Worm (Caenorhabditis elegans) whole organism, midembryonic: ENCODE results near the gene srh-251.

Experiments
- T22C8.4 ChIP-seq: fragments of 200-800 bp; sonication (Bioruptor generic); IDR thresholded peaks from 2 replicates; pipeline ENCODE4 v1.3.6; 2022; ENCODE audit warnings: missing genetic modification characterization, missing compliant biosample characterization
- cog-1 ChIP-seq: sonication (generic microtip); optimal IDR thresholded peaks from 2 replicates; lab custom pipeline; 2016; ENCODE audit warnings: missing genetic modification characterization, missing compliant biosample characterization
- flt-1 ChIP-seq: fragments of 200-800 bp; sonication (Bioruptor generic); IDR thresholded peaks from 2 replicates; pipeline ENCODE4 v1.3.6; 2022; ENCODE audit warnings: missing genetic modification characterization, missing compliant biosample characterization
- klf-2 ChIP-seq: fragments of 200-800 bp; sonication (Bioruptor generic); conservative IDR thresholded peaks from 2 replicates; pipeline ENCODE4 v1.3.6; 2022; ENCODE audit warnings: missing genetic modification reagents, missing genetic modification characterization, missing compliant biosample characterization
- med-1 ChIP-seq: sonication (generic microtip); optimal IDR thresholded peaks from 2 replicates; lab custom pipeline; 2017; ENCODE audit warnings: missing genetic modification characterization, mild to moderate bottlenecking, missing compliant biosample characterization, antibody characterized with exemption, missing genetic modification reagents; ENCODE audit not compliant: insufficient read depth
- ref-1 ChIP-seq: fragments of 200-800 bp; sonication (Bioruptor generic); conservative IDR thresholded peaks from 2 replicates; pipeline ENCODE4 v1.3.6; 2022; ENCODE audit warnings: missing genetic modification reagents, missing genetic modification characterization, missing compliant biosample characterization
- tab-1 ChIP-seq: fragments of 200-800 bp; sonication (Bioruptor generic); IDR thresholded peaks from 2 replicates; pipeline ENCODE4 v1.3.6; 2022; ENCODE audit warnings: missing genetic modification characterization, missing compliant biosample characterization
- ztf-23 ChIP-seq: fragments of 200-800 bp; sonication (Bioruptor generic); IDR thresholded peaks from 2 replicates; pipeline ENCODE4 v1.3.6; 2022; ENCODE audit warnings: missing genetic modification reagents, missing genetic modification characterization, missing compliant biosample characterization
- ztf-29 ChIP-seq: fragments of 200-800 bp; sonication (Bioruptor generic); IDR thresholded peaks from 2 replicates; pipeline ENCODE4 v1.3.6; 2022; ENCODE audit warnings: missing genetic modification reagents, missing genetic modification characterization, missing compliant biosample characterization

The srh-251 gene

DNA sequence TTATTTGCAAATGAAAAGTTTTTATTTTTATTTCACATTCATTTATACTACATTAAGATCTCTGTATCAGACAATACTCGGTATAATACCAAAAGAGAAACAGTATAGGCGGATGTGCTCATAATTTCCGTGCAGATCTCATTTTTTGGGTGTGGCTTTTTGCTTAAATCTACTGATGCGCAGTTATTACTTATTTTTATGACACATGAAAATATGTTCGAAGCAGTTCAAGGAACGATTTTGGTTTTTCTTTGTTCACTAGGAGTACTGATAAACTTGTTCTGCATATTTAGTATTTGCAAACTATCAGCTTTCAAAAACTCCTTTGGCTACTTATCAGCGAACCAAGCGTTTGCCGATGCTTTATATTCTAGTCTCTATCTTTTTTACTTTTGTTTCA, 27.3 kb downstream of the srh-251 start, which contains the start of gene srx-58:
Gene srx-58, plus strand, starts transcription at position 301 of the 400 bp plus-strand sequence.
- TF ChIP-seq klf-2 (GFP tag; lab: Robert Waterston, UW) = no peak
- no peak for TF ChIP-seq ref-1 (GFP tag; lab: Robert Waterston, UW)
- TF ChIP-seq flt-1 (GFP tag; lab: Robert Waterston, UW) = no peak
- no peak for TF ChIP-seq tab-1 (GFP tag; lab: Robert Waterston, UW)
- no peak for TF ChIP-seq ztf-29
- TF ChIP-seq med-1 (GFP tag; lab: Kevin White, UChicago) = no peak
- TF ChIP-seq cog-1 (tag; lab: Kevin White, UChicago) = no peak
- no peak for TF ChIP-seq T22C8.4
- no peak for TF ChIP-seq ztf-23 (GFP tag; lab: Robert Waterston, UW)

DNA sequence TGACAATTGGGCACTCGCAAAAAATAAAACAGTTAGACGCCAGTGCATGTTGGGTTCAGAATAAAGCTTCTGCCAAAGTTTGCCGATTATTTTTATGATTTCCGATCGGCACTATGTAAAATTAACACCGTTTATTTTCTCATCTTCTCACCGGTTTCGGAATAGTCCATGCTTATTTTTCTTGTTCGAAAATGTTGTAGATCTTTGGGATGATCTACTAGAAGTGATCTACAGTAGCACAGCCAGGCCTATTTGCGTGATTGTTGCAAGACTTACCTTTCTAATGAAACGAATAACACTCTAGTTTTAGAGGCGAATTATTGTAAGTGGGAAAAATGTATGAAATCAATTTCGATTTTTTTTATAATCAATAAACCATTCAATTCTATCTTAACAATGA, 29.1 kb downstream of the srh-251 start, which contains the start of gene clec-231:
Gene clec-231, minus strand, starts transcription at position 101 of the 400 bp plus-strand sequence.
- TF ChIP-seq flt-1 (GFP tag; lab: Robert Waterston, UW) (no peak), ztf-23 (GFP tag; lab: Robert Waterston, UW) (no peak), ref-1 (GFP tag; lab: Robert Waterston, UW) (no peak), tab-1 (GFP tag; lab: Robert Waterston, UW) (no peak), cog-1 (tag; lab: Kevin White, UChicago) (no peak), T22C8.4 (no peak), ztf-29 (no peak), med-1 (GFP tag; lab: Kevin White, UChicago) (no peak), klf-2 (GFP tag; lab: Robert Waterston, UW) (no peak)

ce11 chrV:15349044-15349443, 30.7 kb downstream of the srh-251 start, which contains the start of gene clec-230:
TSS of gene clec-230 (minus strand) at chrV:15349144.
- no peak for TF ChIP-seq cog-1 (tag; lab: Kevin White, UChicago)
- TF ChIP-seq tab-1 (GFP tag; lab: Robert Waterston, UW) = no peak
- TF ChIP-seq flt-1 (GFP tag; lab: Robert Waterston, UW) = no peak
- TF ChIP-seq ref-1 (GFP tag; lab: Robert Waterston, UW) = no peak
- TF ChIP-seq ztf-23 (GFP tag; lab: Robert Waterston, UW) = no peak
- TF ChIP-seq ztf-29 = no peak
- no peak for TF ChIP-seq klf-2 (GFP tag; lab: Robert Waterston, UW)
- TF ChIP-seq T22C8.4 = no peak
- no peak for TF ChIP-seq med-1 (GFP tag; lab: Kevin White, UChicago)

DNA sequence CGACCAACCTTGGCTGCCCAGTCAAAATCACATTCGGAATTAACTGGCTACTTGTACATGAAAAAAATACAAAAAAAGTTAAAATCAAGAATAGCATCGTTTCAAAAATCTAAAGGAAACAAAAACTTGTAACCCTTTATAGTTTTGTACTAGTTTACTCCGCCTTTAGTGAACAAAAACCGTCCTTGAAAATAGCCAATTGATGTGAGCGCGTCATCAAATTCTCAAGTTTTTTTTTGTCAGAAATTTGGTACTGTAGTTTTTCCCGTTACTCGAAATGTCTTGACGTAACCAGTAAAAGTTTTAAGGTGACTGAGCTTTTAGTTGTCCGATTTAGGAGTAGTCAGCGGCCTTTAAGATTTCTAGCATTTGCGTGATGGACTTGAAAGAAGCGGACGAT, 32.4 kb downstream of the srh-251 start, which contains the start of gene C29F3.3:
Gene C29F3.3, minus strand, starts transcription at position 101 of the 400 bp plus-strand sequence.
- no peak for TF ChIP-seq flt-1 (GFP tag; lab: Robert Waterston, UW)
- TF ChIP-seq ztf-23 (GFP tag; lab: Robert Waterston, UW) = no peak
- no peak for TF ChIP-seq klf-2 (GFP tag; lab: Robert Waterston, UW)
- no peak for TF ChIP-seq ref-1 (GFP tag; lab: Robert Waterston, UW)

ce11 chrV:15344481-15344880, 35.2 kb downstream of the srh-251 start, which contains the start of gene wrt-8:
TSS of gene wrt-8 (minus strand) at chrV:15344581.
- TF ChIP-seq ref-1 (GFP tag; lab: Robert Waterston, UW) (no peak), ztf-23 (GFP tag; lab: Robert Waterston, UW) (no peak), flt-1 (GFP tag; lab: Robert Waterston, UW) (no peak), T22C8.4 (no peak), klf-2 (GFP tag; lab: Robert Waterston, UW) (no peak), cog-1 (tag; lab: Kevin White, UChicago) (no peak), ztf-29 (no peak), med-1 (GFP tag; lab: Kevin White, UChicago) (no peak), tab-1 (GFP tag; lab: Robert Waterston, UW) (no peak)

ce11 chrV:15341404-15341803, 38.3 kb downstream of the srh-251 start, which contains the start of gene clec-229:
TSS of gene clec-229 (minus strand) at chrV:15341504.
- TF ChIP-seq flt-1 (GFP tag; lab: Robert Waterston, UW) (no peak), cog-1 (tag; lab: Kevin White, UChicago) (no peak), med-1 (GFP tag; lab: Kevin White, UChicago) (no peak), tab-1 (GFP tag; lab: Robert Waterston, UW) (no peak), ztf-29 (no peak)

DNA sequence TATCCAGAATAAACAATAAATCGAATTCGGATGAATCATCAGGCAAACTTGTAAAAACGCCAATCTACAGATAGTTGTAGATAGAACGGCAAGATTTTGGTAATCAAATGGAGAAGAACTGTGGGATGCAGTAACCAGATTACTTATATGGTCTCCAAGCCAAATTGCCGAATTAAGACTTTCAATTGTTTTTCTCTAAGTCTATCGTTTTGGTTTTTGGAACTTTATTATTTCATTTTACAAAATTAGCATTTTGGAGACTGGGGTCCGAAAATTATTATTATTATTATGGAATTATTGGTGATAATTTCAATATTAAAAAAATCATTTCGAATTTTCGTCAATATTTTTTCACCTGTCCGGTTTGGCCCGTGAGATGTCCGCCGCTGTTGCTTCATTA, 40.4 kb downstream of the srh-251 start, which contains the start of gene clec-228:
Gene clec-228, minus strand, starts transcription at position 101 of the 400 bp plus-strand sequence.
- TF ChIP-seq ztf-23 (GFP tag; lab: Robert Waterston, UW) = no peak
- TF ChIP-seq cog-1 (tag; lab: Kevin White, UChicago) = no peak
- TF ChIP-seq flt-1 (GFP tag; lab: Robert Waterston, UW) = no peak
- no peak for TF ChIP-seq ref-1 (GFP tag; lab: Robert Waterston, UW)
- no peak for TF ChIP-seq med-1 (GFP tag; lab: Kevin White, UChicago)
- TF ChIP-seq klf-2 (GFP tag; lab: Robert Waterston, UW) = no peak
- no peak for TF ChIP-seq tab-1 (GFP tag; lab: Robert Waterston, UW)
- TF ChIP-seq ztf-29 = no peak
- no peak for TF ChIP-seq T22C8.4

ce11 chrV:15337405-15337804, 42.3 kb downstream of the srh-251 start, which contains the start of gene wrt-7:
TSS of gene wrt-7 (minus strand) at chrV:15337505.
- no peak for TF ChIP-seq T22C8.4

ce11 chrV:15332851-15333250, 46.9 kb downstream of the srh-251 start, which contains the start of gene srw-113:
TSS of gene srw-113 (plus strand) at chrV:15333151.
- TF ChIP-seq ref-1 (GFP tag; lab: Robert Waterston, UW) (no peak), cog-1 (tag; lab: Kevin White, UChicago) (no peak), tab-1 (GFP tag; lab: Robert Waterston, UW) (no peak), klf-2 (GFP tag; lab: Robert Waterston, UW) (no peak), T22C8.4 (no peak), med-1 (GFP tag; lab: Kevin White, UChicago) (no peak), flt-1 (GFP tag; lab: Robert Waterston, UW) (no peak), ztf-23 (GFP tag; lab: Robert Waterston, UW) (no peak), ztf-29 (no peak)
